Fruit fly (Drosophila melanogaster): ENCODE measurements around the gene Karybeta3.

DNA sequence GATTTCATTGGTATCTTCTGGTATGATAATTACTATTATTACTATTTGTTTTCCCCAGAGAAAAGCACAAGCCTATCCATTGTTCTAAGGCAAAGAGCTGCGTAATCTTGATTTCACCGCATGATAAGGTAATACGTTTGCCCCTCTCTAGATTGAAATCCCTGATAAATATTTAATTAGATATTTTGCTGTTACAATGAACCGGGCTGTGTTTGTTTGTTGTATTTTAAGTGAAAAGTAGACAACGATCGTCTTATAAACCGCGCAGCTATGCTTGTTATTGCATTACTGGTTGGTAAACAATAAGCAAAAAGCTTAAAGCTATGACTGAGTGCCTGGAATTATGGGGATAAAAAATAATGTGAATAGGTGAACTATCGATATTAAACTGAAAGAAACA lies 45.8 kb downstream of the Karybeta3 start:
- TF ChIP-seq CG8301 (tag; optimal IDR thresholded peaks at IDR 0.05): no peak
- no peak for TF ChIP-seq Snoo (tag; optimal IDR thresholded peaks at IDR 0.05)
- no peak for TF ChIP-seq CG34367 (tag; optimal IDR thresholded peaks at IDR 0.05)
- no peak for TF ChIP-seq CG15710 (tag; optimal IDR thresholded peaks at IDR 0.05)
- no peak for TF ChIP-seq CG32121 (GFP tag; IDR thresholded peaks at IDR 0.05)
- TF ChIP-seq EcR (GFP tag; optimal IDR thresholded peaks at IDR 0.05): no peak
- no peak for TF ChIP-seq Pif1B (GFP tag; optimal IDR thresholded peaks at IDR 0.05)
- no peak for TF ChIP-seq CG12605 (GFP tag; IDR thresholded peaks at IDR 0.05)
- TF ChIP-seq CG13204 (GFP tag; optimal IDR thresholded peaks at IDR 0.05): no peak
